Worm (Caenorhabditis elegans): ENCODE data around the gene str-69.
"Not testable (repeated sequence)": the region's sequence is repeated elsewhere in the genome, so short reads cannot be mapped to it uniquely, and the experiment has no call there.

The str-69 gene

DNA sequence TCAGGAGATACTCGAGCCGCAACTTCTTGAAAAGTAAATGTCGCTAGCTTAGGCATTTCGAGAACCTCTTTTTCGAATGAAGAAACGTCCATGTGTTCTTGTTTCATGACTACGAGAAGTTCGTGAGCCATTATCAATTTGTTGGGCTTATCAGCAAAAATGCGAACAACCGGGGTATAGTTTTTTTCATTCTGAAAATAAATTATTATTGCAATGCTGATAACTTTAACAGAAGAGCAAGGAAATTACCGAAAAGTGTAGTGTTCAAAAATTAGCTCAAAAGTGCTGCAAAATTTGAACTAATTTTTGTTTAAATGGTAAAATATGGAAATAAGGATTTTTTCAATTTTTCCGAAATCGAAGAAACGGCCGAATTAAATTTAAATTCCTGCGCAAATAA, 6.5 kb upstream of the str-69 start:
- no peak for TF ChIP-seq Y116A8C.19 (tag; optimal IDR thresholded peaks at IDR 0.05; ENCODE audit: borderline replicate concordance)
- TF ChIP-seq snpc-4 (tag; optimal IDR thresholded peaks at IDR 0.05), result no peak
- TF ChIP-seq zip-4 (GFP tag; optimal IDR thresholded peaks at IDR 0.05), result no peak
- TF ChIP-seq elt-3 (tag; optimal IDR thresholded peaks at IDR 0.05), result no peak
- no peak for TF ChIP-seq xbp-1 (tag; optimal IDR thresholded peaks at IDR 0.05)
- TF ChIP-seq efl-3 (GFP tag; optimal IDR thresholded peaks at IDR 0.05), result no peak
- TF ChIP-seq nhr-20 (tag; optimal IDR thresholded peaks at IDR 0.05), result no peak
- no peak for TF ChIP-seq nhr-90 (tag; optimal IDR thresholded peaks at IDR 0.05; ENCODE audit: poor library complexity)
- TF ChIP-seq C34B4.2 (tag; optimal IDR thresholded peaks at IDR 0.05), result no peak
- no peak for TF ChIP-seq sup-37 (GFP tag; optimal IDR thresholded peaks at IDR 0.05)
- no peak for TF ChIP-seq ceh-82 (tag; optimal IDR thresholded peaks at IDR 0.05)
- no peak for TF ChIP-seq nhr-12 (tag; optimal IDR thresholded peaks at IDR 0.05)
- no peak for TF ChIP-seq C04F5.9 (tag; optimal IDR thresholded peaks at IDR 0.05)

DNA sequence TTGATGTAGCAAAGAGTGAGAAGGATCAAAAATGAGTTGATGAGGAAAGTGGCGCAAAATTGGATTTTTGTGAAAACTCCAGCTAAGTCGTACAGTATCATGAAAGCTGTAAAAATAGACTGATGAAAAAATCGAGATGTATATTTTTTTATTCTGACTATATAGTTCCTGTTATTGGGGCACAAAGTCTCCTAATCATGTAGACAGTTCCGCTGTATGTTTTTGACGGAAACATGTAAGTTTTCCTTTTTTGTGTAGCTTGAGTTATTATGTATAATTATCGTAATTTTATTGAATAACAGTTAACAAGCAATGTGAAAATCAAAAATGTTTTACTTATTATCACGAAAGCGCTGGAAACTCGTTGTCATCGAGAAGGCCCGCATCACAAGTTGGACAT, 1.7 kb upstream of the str-69 start, which contains the start of gene str-68:
Gene str-68, minus strand, starts transcription at position 101 of the 400 bp plus-strand sequence.
- TF ChIP-seq C16A3.4 (tag; optimal IDR thresholded peaks at IDR 0.05), result no peak
- no peak for TF ChIP-seq unc-98 (GFP tag; IDR thresholded peaks at IDR 0.05)
- no peak for TF ChIP-seq tbx-2 (tag; optimal IDR thresholded peaks at IDR 0.05)
- no peak for TF ChIP-seq mep-1 (tag; optimal IDR thresholded peaks at IDR 0.05)
- TF ChIP-seq lin-35 (GFP tag; optimal IDR thresholded peaks at IDR 0.05), result no peak
- TF ChIP-seq isw-1 (GFP tag; IDR thresholded peaks at IDR 0.05), result no peak
- TF ChIP-seq nhr-71 (tag; optimal IDR thresholded peaks at IDR 0.05), result no peak
- no peak for TF ChIP-seq ceh-88 (GFP tag; IDR thresholded peaks at IDR 0.05)
- TF ChIP-seq nhr-85 (tag), result no peak
- TF ChIP-seq nhr-90 (tag; optimal IDR thresholded peaks at IDR 0.05; ENCODE audit: poor library complexity), result no peak
- TF ChIP-seq nhr-20 (tag; optimal IDR thresholded peaks at IDR 0.05), result no peak
- no peak for TF ChIP-seq nhr-76 (tag; optimal IDR thresholded peaks at IDR 0.05)
- no peak for TF ChIP-seq ceh-90 (tag; optimal IDR thresholded peaks at IDR 0.05)
- TF ChIP-seq efl-3 (GFP tag; optimal IDR thresholded peaks at IDR 0.05), result no peak
- TF ChIP-seq lin-39 (tag; optimal IDR thresholded peaks at IDR 0.05), result no peak
- no peak for TF ChIP-seq fkh-4 (tag; optimal IDR thresholded peaks at IDR 0.05; ENCODE audit: borderline replicate concordance)
- no peak for TF ChIP-seq sup-37 (GFP tag; optimal IDR thresholded peaks at IDR 0.05)
- no peak for TF ChIP-seq lin-13 (GFP tag; optimal IDR thresholded peaks at IDR 0.05)
- no peak for TF ChIP-seq snpc-4 (tag; optimal IDR thresholded peaks at IDR 0.05)

DNA sequence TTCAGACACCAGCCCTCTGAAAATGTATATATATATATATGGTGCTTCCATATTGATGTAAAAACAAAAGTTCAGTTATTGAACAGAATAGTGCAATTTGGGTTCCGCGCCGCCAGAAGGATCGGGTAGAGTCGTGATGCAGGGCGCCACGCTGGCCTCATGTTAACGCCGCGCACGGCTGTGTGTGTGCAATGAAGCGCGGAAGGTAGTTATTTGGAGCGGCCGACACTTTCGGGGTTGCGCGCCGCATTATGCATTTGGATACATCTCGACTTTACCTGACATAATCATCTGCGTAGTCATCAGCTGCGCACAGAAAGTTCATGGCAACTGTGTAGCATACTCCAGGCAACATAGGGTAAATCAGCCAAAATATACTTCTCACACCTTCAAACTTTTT, 1.1 kb upstream of the str-69 start:
- TF ChIP-seq snpc-4 (tag; optimal IDR thresholded peaks at IDR 0.05), result peak; percentile 25
- no peak for TF ChIP-seq fkh-4 (tag; optimal IDR thresholded peaks at IDR 0.05; ENCODE audit: borderline replicate concordance)

DNA sequence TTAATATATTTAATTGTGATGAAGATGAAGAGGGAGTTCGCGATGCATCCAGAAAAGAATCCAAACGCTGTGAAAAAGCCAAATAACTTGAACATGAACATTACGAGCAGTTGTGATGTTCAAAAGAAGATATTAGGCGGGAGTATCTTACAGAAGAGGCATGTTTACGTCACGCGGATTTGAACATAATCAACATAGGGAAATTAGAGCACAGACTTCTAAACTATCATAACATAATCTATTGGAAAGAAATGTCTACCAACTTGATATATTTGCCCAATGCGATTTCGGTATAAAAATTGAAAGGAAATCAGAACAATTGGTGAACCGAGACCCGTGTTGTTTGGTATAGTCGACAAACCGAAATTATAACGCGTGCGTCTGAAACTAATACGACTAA, 1.6 kb downstream of the str-69 start, which contains the start of gene str-66:
Gene str-66, minus strand, starts transcription at position 101 of the 400 bp plus-strand sequence.
- no peak for TF ChIP-seq hlh-4 (tag; optimal IDR thresholded peaks at IDR 0.05)
- no peak for TF ChIP-seq sptf-1 (tag; optimal IDR thresholded peaks at IDR 0.05)
- TF ChIP-seq grh-1 (GFP tag; IDR thresholded peaks at IDR 0.05), result no peak
- no peak for TF ChIP-seq F16B12.6 (tag; optimal IDR thresholded peaks at IDR 0.05)
- TF ChIP-seq ama-1 (optimal IDR thresholded peaks at IDR 0.05), result no peak
- no peak for TF ChIP-seq isw-1 (GFP tag; IDR thresholded peaks at IDR 0.05)
- no peak for TF ChIP-seq unc-98 (GFP tag; IDR thresholded peaks at IDR 0.05)

DNA sequence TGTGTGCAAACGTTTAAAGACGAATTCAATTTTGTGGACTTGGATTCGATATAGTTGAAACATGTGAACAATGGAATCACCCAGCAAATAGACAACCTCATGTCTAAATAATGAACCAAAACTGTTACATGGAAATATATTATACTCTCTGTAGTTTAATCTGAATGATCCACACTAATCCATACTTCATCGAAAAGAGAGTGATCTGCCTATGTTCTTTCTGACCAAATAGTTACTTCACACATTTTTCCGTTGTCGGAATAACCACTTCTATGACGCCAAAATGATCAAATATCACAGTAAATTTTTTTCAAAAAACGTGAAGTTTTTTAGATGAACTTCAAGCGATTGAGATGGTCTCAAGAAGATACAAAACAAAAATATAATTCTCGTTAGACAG, 3.7 kb downstream of the str-69 start, which contains the start of gene Y73C8C.4:
Gene Y73C8C.4, minus strand, starts transcription at position 101 of the 400 bp plus-strand sequence.
- TF ChIP-seq ceh-90 (tag; optimal IDR thresholded peaks at IDR 0.05); ets-5 (GFP tag; IDR thresholded peaks at IDR 0.05); vab-15 (tag; optimal IDR thresholded peaks at IDR 0.05): not testable (repeated sequence)
